In genomic region chr3L:12748711-12749566, dm6 we compare ENCODE assay signal across 2 fruit fly cellular contexts.
TF ChIP-seq lines count a peak whose summit lies in the region.

No protein-coding gene starts in this region.

- no peak for TF ChIP-seq CTCF in whole organism, embryonic (GFP tag; optimal IDR thresholded peaks at IDR 0.05; lab: Kevin White, UChicago)

TF ChIP-seq in whole organism, adult, 20 proteins besides CTCF, POLR2A, EP300 and RAD21:
- TF ChIP-seq kay (GFP tag; lab: Kevin White, UChicago; ENCODE audit: borderline replicate concordance) (peak; percentile 81), toe (GFP tag; optimal IDR thresholded peaks at IDR 0.05; lab: Kevin White, UChicago) (no peak), cnc (optimal IDR thresholded peaks at IDR 0.05; lab: Kevin White, UChicago) (no peak)

TF ChIP-seq in whole organism, embryonic, 481 proteins besides CTCF, POLR2A, EP300 and RAD21:
- TF ChIP-seq CG31224 (GFP tag; IDR thresholded peaks at IDR 0.05; lab: Robert Waterston, UW) (no peak), sqz (GFP tag; optimal IDR thresholded peaks at IDR 0.05; lab: Kevin White, UChicago) (no peak), CG1529 (GFP tag; optimal IDR thresholded peaks at IDR 0.05; lab: Kevin White, UChicago) (no peak), slou (GFP tag; optimal IDR thresholded peaks at IDR 0.05; lab: Kevin White, UChicago) (no peak), Scr (GFP tag; IDR thresholded peaks at IDR 0.05; lab: Robert Waterston, UW; ENCODE audit: partially characterized antibody) (peak; percentile 42; the same call in 1 of the 2 replicates), E2f2 (GFP tag; IDR thresholded peaks at IDR 0.05; lab: Robert Waterston, UW) (peak; percentile 30; the same call in 1 of the 2 replicates), nmo (GFP tag; optimal IDR thresholded peaks at IDR 0.05; lab: Kevin White, UChicago) (no peak), CG34224 (GFP tag; IDR thresholded peaks at IDR 0.05; lab: Robert Waterston, UW; ENCODE audit: partially characterized antibody) (peak; percentile 43; the same call in 1 of the 3 replicates), NC2α (GFP tag; optimal IDR thresholded peaks at IDR 0.05; lab: Kevin White, UChicago) (no peak), BEAF-32 (GFP tag; optimal IDR thresholded peaks at IDR 0.05; lab: Kevin White, UChicago) (peak; percentile 49), Dek (tag; optimal IDR thresholded peaks at IDR 0.05; lab: Kevin White, UChicago) (no peak), Dbx (GFP tag; IDR thresholded peaks at IDR 0.05; lab: Robert Waterston, UW) (no peak), grn (GFP tag; optimal IDR thresholded peaks at IDR 0.05; lab: Kevin White, UChicago) (peak; percentile 13), kah (GFP tag; optimal IDR thresholded peaks at IDR 0.05; lab: Kevin White, UChicago) (no peak), Hsf (GFP tag; optimal IDR thresholded peaks at IDR 0.05; lab: Kevin White, UChicago) (no peak), CG1233 (GFP tag; optimal IDR thresholded peaks at IDR 0.05; lab: Kevin White, UChicago) (no peak), trh (GFP tag; optimal IDR thresholded peaks at IDR 0.05; lab: Kevin White, UChicago) (no peak), NC2β (GFP tag; optimal IDR thresholded peaks at IDR 0.05; lab: Kevin White, UChicago) (no peak), scrt (GFP tag; optimal IDR thresholded peaks at IDR 0.05; lab: Kevin White, UChicago) (no peak), CG6765 (GFP tag; optimal IDR thresholded peaks at IDR 0.05; lab: Kevin White, UChicago) (no peak), D19A (tag; optimal IDR thresholded peaks at IDR 0.05; lab: Kevin White, UChicago) (peak; percentile 93), ewg (GFP tag; optimal IDR thresholded peaks at IDR 0.05; lab: Kevin White, UChicago) (peak; percentile 82), sisA (GFP tag; IDR thresholded peaks at IDR 0.05; lab: Robert Waterston, UW) (no peak), CG13287 (GFP tag; IDR thresholded peaks at IDR 0.05; lab: Robert Waterston, UW; ENCODE audit: partially characterized antibody) (no peak), Ada2b (GFP tag; IDR thresholded peaks at IDR 0.05; lab: Robert Waterston, UW) (no peak), CG4617 (GFP tag; optimal IDR thresholded peaks at IDR 0.05; lab: Kevin White, UChicago; ENCODE audit: borderline replicate concordance) (no peak), CG1792 (GFP tag; optimal IDR thresholded peaks at IDR 0.05; lab: Kevin White, UChicago) (no peak), MESR4 (GFP tag; optimal IDR thresholded peaks at IDR 0.05; lab: Kevin White, UChicago) (no peak), schlank (tag; optimal IDR thresholded peaks at IDR 0.05; lab: Kevin White, UChicago) (no peak), Sry-δ (GFP tag; optimal IDR thresholded peaks at IDR 0.05; lab: Kevin White, UChicago) (no peak), cad (GFP tag; optimal IDR thresholded peaks at IDR 0.05; lab: Kevin White, UChicago) (no peak), CG3847 (GFP tag; IDR thresholded peaks at IDR 0.05; lab: Robert Waterston, UW) (no peak), chif (GFP tag; optimal IDR thresholded peaks at IDR 0.05; lab: Kevin White, UChicago) (no peak), insv (GFP tag; optimal IDR thresholded peaks at IDR 0.05; lab: Kevin White, UChicago) (peak; percentile 55 to 93), ara (GFP tag; IDR thresholded peaks at IDR 0.05; lab: Robert Waterston, UW) (no peak), onecut (GFP tag; IDR thresholded peaks at IDR 0.05; lab: Robert Waterston, UW) (peak; percentile 83), CG16813 (GFP tag; IDR thresholded peaks at IDR 0.05; lab: Robert Waterston, UW; ENCODE audit: partially characterized antibody) (peak; percentile 33; the same call in 1 of the 3 replicates), Nf-YB (GFP tag; optimal IDR thresholded peaks at IDR 0.05; lab: Kevin White, UChicago) (no peak), Dll (GFP tag; IDR thresholded peaks at IDR 0.05; lab: Robert Waterston, UW; ENCODE audit: partially characterized antibody) (0 out of 4 replicates have a peak, but pooled peaks have one; percentile 39), unc-4 (GFP tag; IDR thresholded peaks at IDR 0.05; lab: Robert Waterston, UW; ENCODE audit: partially characterized antibody) (no peak), Hr78 (GFP tag; optimal IDR thresholded peaks at IDR 0.05; lab: Kevin White, UChicago) (no peak), Sox102F (GFP tag; optimal IDR thresholded peaks at IDR 0.05; lab: Kevin White, UChicago) (no peak), Mad (GFP tag; optimal IDR thresholded peaks at IDR 0.05; lab: Kevin White, UChicago) (no peak), Dp (GFP tag; optimal IDR thresholded peaks at IDR 0.05; lab: Kevin White, UChicago) (peak; percentile 34), Antp (GFP tag; optimal IDR thresholded peaks at IDR 0.05; lab: Kevin White, UChicago) (no peak), knrl (GFP tag; IDR thresholded peaks at IDR 0.05; lab: Robert Waterston, UW; ENCODE audit: partially characterized antibody) (no peak), CG11398 (GFP tag; optimal IDR thresholded peaks at IDR 0.05; lab: Kevin White, UChicago) (no peak), Jarid2 (GFP tag; optimal IDR thresholded peaks at IDR 0.05; lab: Kevin White, UChicago) (no peak), CG9609 (GFP tag; optimal IDR thresholded peaks at IDR 0.05; lab: Kevin White, UChicago) (no peak), CG12219 (GFP tag; optimal IDR thresholded peaks at IDR 0.05; lab: Kevin White, UChicago) (no peak), CG16863 (GFP tag; optimal IDR thresholded peaks at IDR 0.05; lab: Kevin White, UChicago) (no peak), tup (GFP tag; optimal IDR thresholded peaks at IDR 0.05; lab: Kevin White, UChicago) (no peak), exex (tag; optimal IDR thresholded peaks at IDR 0.05; lab: Kevin White, UChicago) (no peak), vnd (GFP tag; IDR thresholded peaks at IDR 0.05; lab: Robert Waterston, UW; ENCODE audit: partially characterized antibody) (no peak)
TF ChIP-seq in whole organism, embryonic: peak in this region for 12.

Comparison
In these comparisons a context has a peak if more than half of its experiments do, and no peak if none do; other contexts are left out.
1. Of the 1 proteins assayed by ChIP-seq in both whole organism, embryonic and whole organism, adult: peak only in whole organism, embryonic: none; only in whole organism, adult: kay; in both: none; in neither: 0.